Worm (Caenorhabditis elegans): Measurements from ENCODE around the gene K07D4.4.

DNA sequence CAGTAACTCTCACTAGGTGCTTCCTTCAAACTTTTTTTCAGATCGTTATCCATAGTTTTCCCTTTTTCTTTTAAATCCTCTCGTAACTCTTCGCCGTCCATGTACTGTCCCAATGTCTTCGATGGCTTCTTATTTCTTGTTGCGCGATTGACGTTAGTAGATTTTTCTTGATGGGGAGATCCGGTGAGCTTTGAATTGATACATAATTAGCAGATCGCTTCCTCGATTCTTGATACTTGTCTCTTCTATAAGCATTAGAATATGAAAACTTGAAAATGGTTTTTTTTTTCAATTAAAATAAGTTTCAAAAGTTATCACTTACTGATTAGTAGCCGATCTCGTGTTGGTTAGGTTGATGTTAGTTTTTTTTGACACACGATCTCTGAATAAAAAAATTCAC lies 13.2 kb upstream of the K07D4.4 start, which contains the start of gene K07D4.2:
- TF ChIP-seq nhr-237 (tag; optimal IDR thresholded peaks at IDR 0.05) (no peak), egl-27 (tag; optimal IDR thresholded peaks at IDR 0.05) (no peak), elt-3 (tag; optimal IDR thresholded peaks at IDR 0.05) (no peak), aly-2 (tag; optimal IDR thresholded peaks at IDR 0.05) (no peak), nhr-28 (tag; optimal IDR thresholded peaks at IDR 0.05) (no peak), lir-3 (tag; optimal IDR thresholded peaks at IDR 0.05; ENCODE audit: poor library complexity) (no peak), vab-15 (tag; optimal IDR thresholded peaks at IDR 0.05) (no peak), aha-1 (tag; optimal IDR thresholded peaks at IDR 0.05) (no peak), lsy-2 (tag; optimal IDR thresholded peaks at IDR 0.05) (no peak), skn-1 (tag; optimal IDR thresholded peaks at IDR 0.05) (no peak), ama-1 (optimal IDR thresholded peaks at IDR 0.05) (no peak)
